Worm (Caenorhabditis elegans) whole organism, L3 larva: ENCODE data around the gene npr-29.

Experiments used
- daf-12 ChIP-seq: fragments of 150-350 bp; optimal IDR thresholded peaks from 2 replicates; lab custom pipeline; 2014; ENCODE audit warnings: missing biosample characterization, missing genetic modification reagents, missing genetic modification characterization
- elt-1 ChIP-seq: fragments of 150-350 bp; optimal IDR thresholded peaks from 2 replicates; lab custom pipeline; 2014; ENCODE audit warnings: missing biosample characterization, missing genetic modification characterization
- nhr-77 ChIP-seq: fragments of 150-350 bp; optimal IDR thresholded peaks from 2 replicates; lab custom pipeline; 2014; ENCODE audit warnings: missing biosample characterization, missing genetic modification characterization

The npr-29 gene

DNA sequence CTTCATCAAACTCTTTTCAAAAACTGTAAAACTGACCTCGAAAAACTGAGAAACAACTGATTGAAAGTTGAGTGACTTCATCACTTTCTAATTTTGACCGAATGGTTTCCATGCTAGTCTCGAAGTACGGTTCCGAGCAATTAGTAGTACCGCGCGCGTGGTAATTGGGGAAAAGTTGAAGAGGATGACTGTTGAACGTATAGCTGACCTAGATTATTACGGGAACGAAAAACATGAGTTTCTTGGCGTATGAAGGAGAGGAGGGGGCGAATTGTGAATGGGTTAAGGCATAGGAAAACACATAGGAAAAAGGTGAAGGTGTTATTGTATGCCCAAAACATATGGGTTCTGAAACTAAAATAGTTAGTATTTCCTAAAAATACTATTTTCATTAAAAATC is 53.7 kb downstream of the npr-29 start, which contains the start of gene ptr-9:
ptr-9 (minus strand) TSS at position 101 of the 400 bp plus-strand sequence.
- no peak for TF ChIP-seq nhr-77 (tag; lab: Kevin White, UChicago)
- no peak for TF ChIP-seq elt-1
- no peak for TF ChIP-seq daf-12 (tag; lab: Kevin White, UChicago)
